Worm (Caenorhabditis elegans): ENCODE measurements around the gene slc-17.5.

slc-17.5 gene

ce11 chrV:8263941-8264340, 20.8 kb downstream of the slc-17.5 start, which contains the start of gene C16D9.9:
Gene C16D9.9 (plus strand): TSS chrV:8264241.
- TF ChIP-seq tbx-7 (tag; optimal IDR thresholded peaks at IDR 0.05) (no peak), zip-5 (tag; optimal IDR thresholded peaks at IDR 0.05) (no peak), pros-1 (tag; optimal IDR thresholded peaks at IDR 0.05) (no peak), pag-3 (tag; optimal IDR thresholded peaks at IDR 0.05; ENCODE audit: borderline replicate concordance) (no peak)

DNA sequence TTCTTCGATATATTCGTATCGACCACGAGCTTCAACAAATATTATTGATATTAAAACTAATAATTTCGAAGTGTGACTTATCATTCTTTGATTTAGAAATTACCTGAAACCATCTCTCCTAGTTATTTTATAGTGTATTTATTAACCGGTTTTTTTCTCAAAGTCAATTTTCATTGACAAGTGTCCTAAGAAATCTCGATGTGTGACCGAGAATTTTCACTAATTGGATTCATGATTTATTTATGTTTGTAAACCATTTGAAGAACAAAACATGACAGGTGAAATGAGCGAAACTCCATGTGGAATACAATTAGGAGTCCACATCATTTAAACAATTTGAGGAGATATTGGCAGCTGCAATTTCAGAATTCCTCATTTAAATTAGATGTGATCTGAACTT, 21.2 kb downstream of the slc-17.5 start, which contains the start of gene C16D9.8:
Gene C16D9.8 (minus strand): TSS at position 101 of the 400 bp plus-strand sequence.
- TF ChIP-seq elt-4 (tag; optimal IDR thresholded peaks at IDR 0.05) (no peak), ceh-24 (tag; optimal IDR thresholded peaks at IDR 0.05) (no peak), sdc-2 (tag; optimal IDR thresholded peaks at IDR 0.05) (no peak), ceh-9 (tag; optimal IDR thresholded peaks at IDR 0.05) (no peak), dve-1 (tag; optimal IDR thresholded peaks at IDR 0.05) (no peak), ceh-2 (tag; optimal IDR thresholded peaks at IDR 0.05) (no peak), ceh-34 (tag; optimal IDR thresholded peaks at IDR 0.05) (no peak), tbx-2 (tag; optimal IDR thresholded peaks at IDR 0.05) (no peak), ceh-18 (tag; optimal IDR thresholded peaks at IDR 0.05) (no peak), hlh-6 (tag; optimal IDR thresholded peaks at IDR 0.05) (no peak), syd-9 (tag; optimal IDR thresholded peaks at IDR 0.05) (no peak), ztf-16 (tag; optimal IDR thresholded peaks at IDR 0.05) (no peak)

DNA sequence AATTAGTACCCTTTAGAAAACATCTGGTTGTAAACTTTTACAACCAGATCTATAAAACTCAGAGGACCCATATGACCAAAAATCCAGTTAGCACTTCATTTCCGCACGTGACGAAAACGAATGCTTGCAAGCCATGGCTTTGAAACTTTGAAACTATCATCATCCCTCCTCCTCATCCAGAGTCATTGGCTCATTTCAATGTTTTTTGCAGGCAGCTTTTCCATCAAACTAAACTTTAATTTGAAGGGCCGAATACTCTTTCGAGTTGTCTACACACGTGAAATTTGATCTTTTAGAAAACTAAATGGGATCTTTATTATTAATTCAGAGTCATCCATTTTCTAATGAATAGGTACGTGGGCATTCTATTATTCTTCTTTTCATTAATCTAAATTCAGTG, 22.5 kb downstream of the slc-17.5 start:
- no peak for TF ChIP-seq sox-4 (tag; optimal IDR thresholded peaks at IDR 0.05)
- TF ChIP-seq syd-9 (tag; optimal IDR thresholded peaks at IDR 0.05): no peak
- no peak for TF ChIP-seq ama-1 (optimal IDR thresholded peaks at IDR 0.05)
- TF ChIP-seq pqm-1 (tag; optimal IDR thresholded peaks at IDR 0.05): no peak
- no peak for TF ChIP-seq pax-1 (tag; optimal IDR thresholded peaks at IDR 0.05)
- TF ChIP-seq hlh-15 (tag; optimal IDR thresholded peaks at IDR 0.05): no peak
- TF ChIP-seq dve-1 (tag; optimal IDR thresholded peaks at IDR 0.05): no peak
- TF ChIP-seq nhr-232 (tag; optimal IDR thresholded peaks at IDR 0.05): no peak
- TF ChIP-seq ceh-30 (tag; optimal IDR thresholded peaks at IDR 0.05): no peak
- TF ChIP-seq Y22D7AL.16 (tag; optimal IDR thresholded peaks at IDR 0.05): no peak
- TF ChIP-seq madf-2 (tag; optimal IDR thresholded peaks at IDR 0.05): no peak
- no peak for TF ChIP-seq C38D4.7 (GFP tag; optimal IDR thresholded peaks at IDR 0.05)
- no peak for TF ChIP-seq hlh-13 (GFP tag; optimal IDR thresholded peaks at IDR 0.05)
- TF ChIP-seq lin-11 (tag; optimal IDR thresholded peaks at IDR 0.05): no peak
- TF ChIP-seq pros-1 (tag; optimal IDR thresholded peaks at IDR 0.05): no peak
- TF ChIP-seq eyg-1 (tag; optimal IDR thresholded peaks at IDR 0.05): no peak
- TF ChIP-seq ceh-48 (tag; optimal IDR thresholded peaks at IDR 0.05): no peak

DNA sequence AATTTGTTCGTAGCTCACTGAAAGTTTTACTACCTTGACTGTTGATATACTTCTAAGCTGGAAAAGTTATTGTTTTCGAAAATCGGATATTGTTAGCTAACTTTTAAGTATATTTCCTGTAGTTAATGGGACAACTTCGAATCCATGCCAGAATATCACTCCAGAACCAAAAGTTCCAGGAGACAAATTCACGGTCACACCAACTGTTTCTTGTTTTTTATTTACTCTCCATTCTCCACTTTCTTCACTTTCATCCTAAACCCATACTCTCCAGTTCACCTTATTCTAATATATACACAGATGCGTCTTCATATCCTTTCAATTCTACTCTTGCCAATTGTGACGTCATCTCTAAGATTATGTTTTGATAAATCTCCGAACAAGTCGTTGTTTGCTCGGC, 25.7 kb downstream of the slc-17.5 start, which contains the start of gene C16D9.1:
Gene C16D9.1 (plus strand): TSS at position 301 of the 400 bp plus-strand sequence.
- TF ChIP-seq ceh-22 (tag; optimal IDR thresholded peaks at IDR 0.05): no peak
- TF ChIP-seq Y22D7AL.16 (tag; optimal IDR thresholded peaks at IDR 0.05): no peak
- TF ChIP-seq dve-1 (tag; optimal IDR thresholded peaks at IDR 0.05): no peak
- no peak for TF ChIP-seq nhr-11 (tag; optimal IDR thresholded peaks at IDR 0.05)
- TF ChIP-seq hlh-30 (tag; optimal IDR thresholded peaks at IDR 0.05; ENCODE audit: insufficient read depth): no peak
- no peak for TF ChIP-seq unc-42 (tag; optimal IDR thresholded peaks at IDR 0.05)
- no peak for TF ChIP-seq C38D4.7 (GFP tag; optimal IDR thresholded peaks at IDR 0.05)
- TF ChIP-seq tbx-7 (tag; optimal IDR thresholded peaks at IDR 0.05): no peak
- TF ChIP-seq rnt-1 (tag; optimal IDR thresholded peaks at IDR 0.05): no peak
- TF ChIP-seq pros-1 (tag; optimal IDR thresholded peaks at IDR 0.05): no peak
- no peak for TF ChIP-seq ceh-31 (tag; optimal IDR thresholded peaks at IDR 0.05)

ce11 chrV:8254973-8255372, 29.7 kb downstream of the slc-17.5 start:
- TF ChIP-seq unc-42 (tag; optimal IDR thresholded peaks at IDR 0.05) (peak; percentile 30), elt-2 (tag; optimal IDR thresholded peaks at IDR 0.05) (no peak)
